Worm (Caenorhabditis elegans) whole organism, young adult: Measurements from ENCODE around the gene C08F8.9.

ENCODE experiments used
- B0336.3 ChIP-seq: fragments of 200-800 bp; sonication (Bioruptor generic); IDR thresholded peaks from 2 replicates; pipeline ENCODE4 v1.3.6; 2022; ENCODE audit warnings: missing genetic modification characterization, missing compliant biosample characterization
- C06A6.2 ChIP-seq: fragments of 200-800 bp; sonication (Bioruptor generic); conservative IDR thresholded peaks from 2 replicates; pipeline ENCODE4 v1.3.6; 2022; ENCODE audit warnings: missing genetic modification characterization, missing compliant biosample characterization
- C17E4.6 ChIP-seq: fragments of 200-800 bp; sonication (Bioruptor generic); IDR thresholded peaks from 2 replicates; pipeline ENCODE4 v1.3.6; 2022; ENCODE audit warnings: missing genetic modification reagents, missing genetic modification characterization, missing compliant biosample characterization
- D2030.7 ChIP-seq: fragments of 200-800 bp; sonication (Bioruptor generic); IDR thresholded peaks from 2 replicates; pipeline ENCODE4 v1.3.6; 2022; ENCODE audit warnings: missing genetic modification reagents, missing genetic modification characterization, missing compliant biosample characterization
- F23B12.7 ChIP-seq: sonication (generic microtip); optimal IDR thresholded peaks from 2 replicates; lab custom pipeline; 2017; ENCODE audit warnings: missing genetic modification characterization, mild to moderate bottlenecking, missing compliant biosample characterization, antibody characterized with exemption, moderate library complexity; ENCODE audit not compliant: insufficient read depth
- F33H1.4 ChIP-seq: fragments of 200-800 bp; sonication (Bioruptor generic); IDR thresholded peaks from 2 replicates; pipeline ENCODE4 v1.3.6; 2022; ENCODE audit warnings: missing genetic modification reagents, missing genetic modification characterization, missing compliant biosample characterization
- F37B4.10 ChIP-seq: fragments of 200-800 bp; sonication (Bioruptor generic); IDR thresholded peaks from 2 replicates; pipeline ENCODE4 v1.3.6; 2022; ENCODE audit warnings: missing genetic modification characterization, missing compliant biosample characterization
- F52B5.7 ChIP-seq: sonication (generic microtip); optimal IDR thresholded peaks from 2 replicates; lab custom pipeline; 2016; ENCODE audit warnings: mild to moderate bottlenecking, missing genetic modification characterization, missing compliant biosample characterization
- F57A8.1 ChIP-seq: fragments of 200-800 bp; sonication (Bioruptor generic); optimal IDR thresholded peaks from 2 replicates; lab custom pipeline; 2018; ENCODE audit warnings: mild to moderate bottlenecking, missing genetic modification characterization, moderate library complexity, missing compliant biosample characterization
- K12H6.12 ChIP-seq: fragments of 200-800 bp; sonication (Bioruptor generic); optimal IDR thresholded peaks from 2 replicates; lab custom pipeline; 2018; ENCODE audit warnings: mild to moderate bottlenecking, missing genetic modification characterization, missing compliant biosample characterization
- T07F8.4 ChIP-seq: sonication (generic microtip); optimal IDR thresholded peaks from 2 replicates; lab custom pipeline; 2016; ENCODE audit warnings: mild to moderate bottlenecking, missing genetic modification characterization, moderate library complexity, missing compliant biosample characterization
- T26A5.8 ChIP-seq: sonication (generic microtip); optimal IDR thresholded peaks from 2 replicates; lab custom pipeline; 2016; ENCODE audit warnings: missing genetic modification characterization, missing compliant biosample characterization
- Y67H2A.10 ChIP-seq: fragments of 200-800 bp; sonication (Bioruptor generic); conservative IDR thresholded peaks from 2 replicates; pipeline ENCODE4 v1.3.6; 2022; ENCODE audit warnings: missing genetic modification reagents, missing genetic modification characterization, missing compliant biosample characterization
- akir-1 ChIP-seq: fragments of 200-800 bp; sonication (Bioruptor generic); optimal IDR thresholded peaks from 2 replicates; lab custom pipeline; 2018; ENCODE audit warnings: mild to moderate bottlenecking, missing genetic modification characterization, moderate library complexity, missing compliant biosample characterization
- athp-1 ChIP-seq: sonication (generic microtip); optimal IDR thresholded peaks from 2 replicates; lab custom pipeline; 2017; ENCODE audit warnings: mild to moderate bottlenecking, missing genetic modification characterization, missing compliant biosample characterization
- attf-5 ChIP-seq: fragments of 200-800 bp; sonication (Bioruptor generic); optimal IDR thresholded peaks from 2 replicates; lab custom pipeline; 2018; ENCODE audit warnings: mild to moderate bottlenecking, missing genetic modification characterization, missing compliant biosample characterization
- bed-1 ChIP-seq: fragments of 200-800 bp; sonication (Bioruptor generic); IDR thresholded peaks from 2 replicates; pipeline ENCODE4 v1.3.6; 2022; ENCODE audit warnings: missing genetic modification reagents, missing genetic modification characterization, missing compliant biosample characterization
- ceh-100 ChIP-seq: fragments of 200-800 bp; sonication (Bioruptor generic); IDR thresholded peaks from 2 replicates; pipeline ENCODE4 v1.3.6; 2022; ENCODE audit warnings: missing genetic modification reagents, missing genetic modification characterization, missing compliant biosample characterization
- ceh-27 ChIP-seq: fragments of 200-800 bp; sonication (Bioruptor generic); optimal IDR thresholded peaks from 2 replicates; lab custom pipeline; 2018; ENCODE audit warnings: mild to moderate bottlenecking, missing genetic modification characterization, moderate library complexity, missing compliant biosample characterization
- ceh-40 ChIP-seq: fragments of 200-800 bp; sonication (Bioruptor generic); IDR thresholded peaks from 2 replicates; pipeline ENCODE4 v1.3.6; 2022; ENCODE audit warnings: missing genetic modification characterization, missing compliant biosample characterization
- die-1 ChIP-seq: sonication (generic microtip); optimal IDR thresholded peaks from 2 replicates; lab custom pipeline; 2016; ENCODE audit warnings: missing genotype, mild to moderate bottlenecking, missing genetic modification characterization, missing compliant biosample characterization
- efl-1 ChIP-seq: fragments of 150-350 bp; optimal IDR thresholded peaks from 2 replicates; lab custom pipeline; 2014; ENCODE audit warnings: missing biosample characterization, missing genetic modification reagents, missing genetic modification characterization
- ekl-4 ChIP-seq: fragments of 200-800 bp; sonication (Bioruptor generic); IDR thresholded peaks from 2 replicates; pipeline ENCODE4 v1.3.6; 2022; ENCODE audit warnings: missing genetic modification reagents, missing genetic modification characterization, missing compliant biosample characterization
- fkh-3 ChIP-seq: sonication (generic microtip); optimal IDR thresholded peaks from 2 replicates; lab custom pipeline; 2016; ENCODE audit warnings: mild to moderate bottlenecking, missing genetic modification characterization, missing compliant biosample characterization
- gei-17 ChIP-seq: fragments of 200-800 bp; sonication (Bioruptor generic); optimal IDR thresholded peaks from 2 replicates; lab custom pipeline; 2018; ENCODE audit warnings: mild to moderate bottlenecking, missing genetic modification characterization, missing compliant biosample characterization
- hmg-1.2 ChIP-seq: fragments of 200-800 bp; sonication (Bioruptor generic); IDR thresholded peaks from 2 replicates; pipeline ENCODE4 v1.3.6; 2022; ENCODE audit warnings: missing genetic modification reagents, missing genetic modification characterization, missing compliant biosample characterization
- hsf-1 ChIP-seq: fragments of 200-800 bp; sonication (Bioruptor generic); IDR thresholded peaks from 2 replicates; pipeline ENCODE4 v1.3.6; 2022; ENCODE audit warnings: missing genetic modification reagents, missing genetic modification characterization, missing compliant biosample characterization
- lin-26 ChIP-seq: fragments of 200-800 bp; sonication (Bioruptor generic); IDR thresholded peaks from 2 replicates; pipeline ENCODE4 v1.3.6; 2022; ENCODE audit warnings: missing genetic modification reagents, missing genetic modification characterization, missing compliant biosample characterization
- lin-54 ChIP-seq: fragments of 200-800 bp; sonication (Bioruptor generic); optimal IDR thresholded peaks from 2 replicates; lab custom pipeline; 2018; ENCODE audit warnings: mild to moderate bottlenecking, missing genetic modification characterization, missing compliant biosample characterization
- lir-1 ChIP-seq: fragments of 200-800 bp; sonication (Bioruptor generic); conservative IDR thresholded peaks from 2 replicates; pipeline ENCODE4 v1.3.6; 2022; ENCODE audit warnings: missing genetic modification reagents, missing genetic modification characterization, missing compliant biosample characterization
- lsy-27 ChIP-seq: sonication (generic microtip); optimal IDR thresholded peaks from 2 replicates; lab custom pipeline; 2017; ENCODE audit warnings: missing genetic modification characterization, mild to moderate bottlenecking, missing compliant biosample characterization, antibody characterized with exemption, missing genotype, borderline replicate concordance; ENCODE audit not compliant: insufficient read depth
- madf-3 ChIP-seq: fragments of 200-800 bp; sonication (Bioruptor generic); IDR thresholded peaks from 2 replicates; pipeline ENCODE4 v1.3.6; 2022; ENCODE audit warnings: missing genetic modification reagents, missing genetic modification characterization, missing compliant biosample characterization
- mcd-1 ChIP-seq: fragments of 200-800 bp; sonication (Bioruptor generic); IDR thresholded peaks from 2 replicates; pipeline ENCODE4 v1.3.6; 2022; ENCODE audit warnings: missing genetic modification reagents, missing genetic modification characterization, missing compliant biosample characterization
- mes-4 ChIP-seq: sonication (generic microtip); optimal IDR thresholded peaks from 2 replicates; lab custom pipeline; 2016; ENCODE audit warnings: missing genotype, missing genetic modification characterization, missing compliant biosample characterization
- nfyb-1 ChIP-seq: fragments of 200-800 bp; sonication (Bioruptor generic); IDR thresholded peaks from 2 replicates; pipeline ENCODE4 v1.3.6; 2022; ENCODE audit warnings: missing genetic modification reagents, missing genetic modification characterization, missing compliant biosample characterization
- pbrm-1 ChIP-seq: fragments of 200-800 bp; sonication (Bioruptor generic); IDR thresholded peaks from 2 replicates; pipeline ENCODE4 v1.3.6; 2022; ENCODE audit warnings: missing genetic modification reagents, missing genetic modification characterization, missing compliant biosample characterization
- rcor-1 ChIP-seq: fragments of 200-800 bp; sonication (Bioruptor generic); IDR thresholded peaks from 2 replicates; pipeline ENCODE4 v1.3.6; 2022; ENCODE audit warnings: missing genetic modification reagents, missing genetic modification characterization, missing compliant biosample characterization
- sdz-38 ChIP-seq: sonication (generic microtip); optimal IDR thresholded peaks from 2 replicates; lab custom pipeline; 2016; ENCODE audit warnings: missing genotype, missing genetic modification characterization, missing compliant biosample characterization
- sea-2 ChIP-seq: fragments of 200-800 bp; sonication (Bioruptor generic); IDR thresholded peaks from 2 replicates; pipeline ENCODE4 v1.3.6; 2022; ENCODE audit warnings: missing genetic modification characterization, missing compliant biosample characterization
- snpc-4 ChIP-seq, 5 experiments: fragments of 150-350 bp in 1 of 5; sonication (generic microtip) in 4 of 5; optimal IDR thresholded peaks; 2 replicates each; lab custom pipeline; 2014 to 2018; ENCODE audit warnings: missing genetic modification characterization in 5 of 5, missing biosample characterization in 3 of 5, antibody characterized with exemption in 2 of 5, mild to moderate bottlenecking in 2 of 5, missing compliant biosample characterization in 2 of 5, missing genotype in 2 of 5, moderate library complexity in 2 of 5, missing genetic modification reagents in 1 of 5
- tbp1 ChIP-seq: fragments of 200-800 bp; sonication (Bioruptor generic); optimal IDR thresholded peaks from 2 replicates; lab custom pipeline; 2018; ENCODE audit warnings: mild to moderate bottlenecking, missing genetic modification characterization, missing compliant biosample characterization
- unc-62 ChIP-seq: fragments of 150-350 bp; optimal IDR thresholded peaks from 2 replicates; lab custom pipeline; 2014; ENCODE audit warnings: missing biosample characterization, missing genetic modification reagents, missing genetic modification characterization
- xnd-1 ChIP-seq: sonication (generic microtip); optimal IDR thresholded peaks from 2 replicates; lab custom pipeline; 2016; ENCODE audit warnings: missing genotype, missing genetic modification reagents, missing genetic modification characterization, missing compliant biosample characterization
- zim-3 ChIP-seq: sonication (generic microtip); optimal IDR thresholded peaks from 2 replicates; lab custom pipeline; 2017; ENCODE audit warnings: mild to moderate bottlenecking, missing genetic modification characterization, moderate library complexity, missing compliant biosample characterization
- ztf-18 ChIP-seq: sonication (generic microtip); optimal IDR thresholded peaks from 2 replicates; lab custom pipeline; 2016; ENCODE audit warnings: missing genotype, mild to moderate bottlenecking, missing genetic modification characterization, missing compliant biosample characterization
- ztf-22 ChIP-seq: fragments of 200-800 bp; sonication (Bioruptor generic); optimal IDR thresholded peaks from 2 replicates; lab custom pipeline; 2018; ENCODE audit warnings: mild to moderate bottlenecking, missing genetic modification characterization, moderate library complexity, missing compliant biosample characterization
- ztf-26 ChIP-seq: sonication (generic microtip); optimal IDR thresholded peaks from 2 replicates; lab custom pipeline; 2017; ENCODE audit warnings: missing genetic modification characterization, missing compliant biosample characterization

The C08F8.9 gene

ce11 chrIV:11149454-11150163 is 28.8 kb downstream of the C08F8.9 start, which contains the start of the genes F01G4.6 and pfd-1 (continued):
- TF ChIP-seq lsy-27 (no peak), ceh-27 (peak; percentile 72), bed-1 (GFP tag; lab: Robert Waterston, UW) (no peak), lin-26 (GFP tag; lab: Robert Waterston, UW) (no peak), snpc-4 (GFP tag; optimal IDR thresholded peaks at IDR 0.05; lab: Kevin White, UChicago) (peak; percentile 18), snpc-4 (tag; optimal IDR thresholded peaks at IDR 0.05; lab: Kevin White, UChicago) (peak; percentile 39 to 68 (median 58)), hmg-1.2 (GFP tag; lab: Robert Waterston, UW) (peak; percentile 65; the same call in 1 of the 2 replicates), attf-5 (GFP tag; lab: Kevin White, UChicago) (peak; percentile 59), ceh-40 (GFP tag; lab: Robert Waterston, UW) (no peak), sea-2 (no peak), F37B4.10 (GFP tag; lab: Robert Waterston, UW) (no peak), mcd-1 (GFP tag; lab: Robert Waterston, UW) (peak; percentile 85), rcor-1 (GFP tag; lab: Robert Waterston, UW) (peak; percentile 78; the same call in 1 of the 2 replicates), ztf-26 (tag; lab: Kevin White, UChicago) (peak; percentile 65), mes-4 (tag; lab: Kevin White, UChicago) (no peak), sdz-38 (no peak), pbrm-1 (GFP tag; lab: Robert Waterston, UW) (peak; percentile 79), ceh-100 (GFP tag; lab: Robert Waterston, UW) (peak; percentile 73), efl-1 (GFP tag; lab: Kevin White, UChicago) (peak; percentile 50), K12H6.12 (tag; lab: Kevin White, UChicago) (peak; percentile 68), hsf-1 (peak; percentile 86), D2030.7 (0 out of 2 replicates have a peak, but pooled peaks have one; percentile 38), fkh-3 (tag; lab: Kevin White, UChicago) (no peak), F57A8.1 (GFP tag; lab: Kevin White, UChicago) (no peak), xnd-1 (tag; lab: Kevin White, UChicago) (peak; percentile 42), ztf-18 (peak; percentile 44), unc-62 (GFP tag; lab: Kevin White, UChicago) (no peak), T26A5.8 (no peak), F33H1.4 (GFP tag; lab: Robert Waterston, UW) (peak; percentile 94), ztf-22 (GFP tag; lab: Kevin White, UChicago) (no peak), B0336.3 (GFP tag; lab: Robert Waterston, UW) (0 out of 2 replicates have a peak, but pooled peaks have one; percentile 64), T07F8.4 (tag; lab: Kevin White, UChicago) (no peak), gei-17 (GFP tag; lab: Kevin White, UChicago) (peak; percentile 53)

DNA sequence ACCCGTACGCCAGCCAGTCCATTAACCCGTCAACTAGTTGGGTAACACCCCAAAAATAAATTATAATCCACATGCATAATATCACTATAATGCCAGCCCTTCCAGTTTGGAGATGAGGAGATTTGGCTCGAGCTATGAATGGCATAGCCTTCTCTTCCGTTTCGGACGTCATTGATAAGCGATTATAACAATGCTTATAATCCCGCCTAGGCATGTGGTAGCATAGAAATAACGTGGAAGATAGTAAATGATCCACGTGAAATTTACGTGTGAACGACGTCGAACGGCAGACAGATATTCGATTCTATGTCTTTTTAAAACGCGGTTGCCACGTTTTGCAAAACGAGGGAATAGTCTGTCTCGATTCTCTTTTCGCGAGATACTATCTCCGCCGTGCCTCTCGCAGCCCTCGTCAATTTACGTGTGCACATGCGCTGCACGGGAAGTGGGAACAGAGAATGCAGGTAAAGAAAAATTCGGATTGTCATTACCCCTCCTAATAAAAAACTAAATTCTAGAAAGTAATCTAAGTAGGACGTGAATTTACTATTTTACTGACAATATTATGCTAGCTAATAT is 29.5 kb downstream of the C08F8.9 start:
- TF ChIP-seq F23B12.7 (tag; lab: Kevin White, UChicago) (no peak), tbp1 (GFP tag; lab: Kevin White, UChicago) (peak; percentile 11), C06A6.2 (GFP tag; lab: Robert Waterston, UW) (no peak), Y67H2A.10 (GFP tag; lab: Robert Waterston, UW) (no peak), lir-1 (GFP tag; lab: Robert Waterston, UW) (no peak), zim-3 (no peak), die-1 (tag; lab: Kevin White, UChicago) (peak; percentile 30), F52B5.7 (tag; lab: Kevin White, UChicago) (no peak), lin-54 (GFP tag; lab: Kevin White, UChicago) (no peak), ekl-4 (GFP tag; lab: Robert Waterston, UW) (no peak), C17E4.6 (GFP tag; lab: Robert Waterston, UW) (no peak), ceh-100 (GFP tag; lab: Robert Waterston, UW) (no peak), akir-1 (GFP tag; lab: Kevin White, UChicago) (no peak), nfyb-1 (GFP tag; lab: Robert Waterston, UW) (peak; percentile 74; the same call in 1 of the 2 replicates), sdz-38 (no peak), D2030.7 (no peak), madf-3 (GFP tag; lab: Robert Waterston, UW) (no peak), athp-1 (no peak)
